Fruit fly (Drosophila melanogaster) whole organism, embryonic: ENCODE measurements around the gene Syx1A.

Experiments used
- CG10267 ChIP-seq: fragments of 200-800 bp; sonication (Bioruptor generic); optimal IDR thresholded peaks from 2 replicates; lab custom pipeline; 2018; ENCODE audit warnings: missing biosample characterization, mild to moderate bottlenecking, missing genetic modification characterization, moderate library complexity
- CG11085 ChIP-seq: fragments of 200-800 bp; sonication (Bioruptor generic); IDR thresholded peaks from 2 replicates; pipeline ENCODE4 v1.3.6; 2022; ENCODE audit warnings: missing biosample characterization, missing genetic modification characterization
- CG11093 ChIP-seq: fragments of 200-800 bp; sonication (Bioruptor generic); IDR thresholded peaks from 3 replicates; pipeline ENCODE4 v1.3.6; 2022; ENCODE audit warnings: missing biosample characterization, missing genetic modification characterization
- CG14014 ChIP-seq: fragments of 200-800 bp; sonication (Bioruptor generic); IDR thresholded peaks from 2 replicates; pipeline ENCODE4 v1.3.6; 2022; ENCODE audit warnings: missing biosample characterization, missing genetic modification characterization
- CG16815 ChIP-seq: fragments of 200-800 bp; sonication (Bioruptor generic); optimal IDR thresholded peaks from 3 replicates; lab custom pipeline; 2017; ENCODE audit warnings: missing biosample characterization, mild to moderate bottlenecking, missing genetic modification characterization
- CG17186 ChIP-seq: fragments of 200-800 bp; sonication (Bioruptor generic); optimal IDR thresholded peaks from 3 replicates; lab custom pipeline; 2017; ENCODE audit warnings: missing biosample characterization, missing genetic modification reagents, missing genetic modification characterization
- CG17361 ChIP-seq: fragments of 200-800 bp; sonication (Bioruptor generic); IDR thresholded peaks from 3 replicates; pipeline ENCODE4 v1.3.6; 2022; ENCODE audit warnings: missing biosample characterization, missing genetic modification characterization
- CG17385 ChIP-seq: fragments of 200-800 bp; sonication (Bioruptor generic); optimal IDR thresholded peaks from 3 replicates; lab custom pipeline; 2018; ENCODE audit warnings: missing biosample characterization, mild to moderate bottlenecking, missing genetic modification characterization
- CG17612 ChIP-seq: fragments of 200-800 bp; sonication (Bioruptor generic); IDR thresholded peaks from 2 replicates; pipeline ENCODE4 v1.3.6; 2022; ENCODE audit warnings: missing biosample characterization, missing genetic modification characterization
- CG2120 ChIP-seq: fragments of 200-800 bp; sonication (Bioruptor generic); optimal IDR thresholded peaks from 3 replicates; lab custom pipeline; 2016; ENCODE audit warnings: missing biosample characterization, missing genetic modification characterization
- CG30431 ChIP-seq: fragments of 200-800 bp; sonication (Bioruptor generic); optimal IDR thresholded peaks from 2 replicates; lab custom pipeline; 2017; ENCODE audit warnings: missing biosample characterization, missing genetic modification characterization
- CG32767 ChIP-seq: fragments of 200-800 bp; sonication (Bioruptor generic); IDR thresholded peaks from 2 replicates; pipeline ENCODE4 v1.3.6; 2022; ENCODE audit warnings: missing biosample characterization, missing genetic modification characterization
- CG4707 ChIP-seq: fragments of 200-800 bp; sonication (Bioruptor generic); optimal IDR thresholded peaks from 2 replicates; lab custom pipeline; 2018; ENCODE audit warnings: missing biosample characterization, mild to moderate bottlenecking, missing genetic modification characterization, moderate library complexity
- CG4854 ChIP-seq: fragments of 200-800 bp; sonication (Bioruptor generic); optimal IDR thresholded peaks from 2 replicates; lab custom pipeline; 2016; ENCODE audit warnings: missing biosample characterization, missing genetic modification characterization, inconsistent platforms
- CG5245 ChIP-seq: fragments of 200-800 bp; sonication (Bioruptor generic); optimal IDR thresholded peaks from 3 replicates; lab custom pipeline; 2016; ENCODE audit warnings: missing biosample characterization, missing genetic modification characterization
- CG6175 ChIP-seq: fragments of 200-800 bp; sonication (Bioruptor generic); IDR thresholded peaks from 3 replicates; pipeline ENCODE4 v1.3.6; 2022; ENCODE audit warnings: missing biosample characterization, missing genetic modification characterization
- CG7745 ChIP-seq: fragments of 200-800 bp; sonication (Bioruptor generic); optimal IDR thresholded peaks from 2 replicates; lab custom pipeline; 2018; ENCODE audit warnings: missing biosample characterization, mild to moderate bottlenecking, missing genetic modification characterization, moderate library complexity
- CG7987 ChIP-seq: fragments of 200-800 bp; sonication (Bioruptor generic); optimal IDR thresholded peaks from 2 replicates; lab custom pipeline; 2018; ENCODE audit warnings: missing biosample characterization, mild to moderate bottlenecking, missing genetic modification characterization, moderate library complexity
- CG8290 ChIP-seq, 3 experiments: fragments of 200-800 bp; sonication (Bioruptor generic); optimal IDR thresholded peaks; 2 replicates each; lab custom pipeline; 2016 to 2019; ENCODE audit warnings: missing biosample characterization in 3 of 3, missing genetic modification characterization in 3 of 3, mild to moderate bottlenecking in 2 of 3, moderate library complexity in 1 of 3
- CG8765 ChIP-seq: fragments of 200-800 bp; sonication (Bioruptor generic); IDR thresholded peaks from 2 replicates; pipeline ENCODE4 v1.3.6; 2022; ENCODE audit warnings: missing biosample characterization, missing genetic modification characterization
- CG9215 ChIP-seq: fragments of 200-800 bp; sonication (Bioruptor generic); IDR thresholded peaks from 2 replicates; pipeline ENCODE4 v1.3.6; 2022; ENCODE audit warnings: missing biosample characterization, missing genetic modification characterization
- CG9797 ChIP-seq: fragments of 200-800 bp; sonication (Bioruptor generic); optimal IDR thresholded peaks from 3 replicates; lab custom pipeline; 2018; ENCODE audit warnings: missing biosample characterization, mild to moderate bottlenecking, missing genetic modification characterization
- Dek ChIP-seq: fragments of 200-800 bp; sonication (Bioruptor generic); optimal IDR thresholded peaks from 3 replicates; lab custom pipeline; 2019; ENCODE audit warnings: missing biosample characterization, mild to moderate bottlenecking, missing genetic modification characterization, moderate library complexity
- Dip3 ChIP-seq: fragments of 200-800 bp; sonication (Bioruptor generic); optimal IDR thresholded peaks from 3 replicates; lab custom pipeline; 2016; ENCODE audit warnings: missing biosample characterization, missing genetic modification characterization
- ERR ChIP-seq: fragments of 200-800 bp; sonication (Bioruptor generic); optimal IDR thresholded peaks from 2 replicates; lab custom pipeline; 2016; ENCODE audit warnings: missing biosample characterization, missing genetic modification characterization
- Fer3 ChIP-seq: fragments of 200-800 bp; sonication (Bioruptor generic); optimal IDR thresholded peaks from 2 replicates; lab custom pipeline; 2018; ENCODE audit warnings: missing biosample characterization, mild to moderate bottlenecking, missing genetic modification characterization, moderate library complexity
- Ptx1 ChIP-seq: fragments of 200-800 bp; sonication (Bioruptor generic); IDR thresholded peaks from 2 replicates; pipeline ENCODE4 v1.3.6; 2022; ENCODE audit warnings: missing biosample characterization, missing genetic modification characterization
- Sry-β ChIP-seq: fragments of 200-800 bp; sonication (Bioruptor generic); optimal IDR thresholded peaks from 2 replicates; lab custom pipeline; 2018; ENCODE audit warnings: missing biosample characterization, mild to moderate bottlenecking, missing genetic modification characterization, moderate library complexity
- Tbp ChIP-seq: fragments of >200 bp; optimal IDR thresholded peaks from 2 replicates; lab custom pipeline; 2018; ENCODE audit warnings: missing biosample characterization, missing genetic modification characterization
- YL-1 ChIP-seq: fragments of 200-800 bp; sonication (Bioruptor generic); optimal IDR thresholded peaks from 3 replicates; lab custom pipeline; 2017; ENCODE audit warnings: missing biosample characterization, mild to moderate bottlenecking, missing genetic modification characterization
- bbx ChIP-seq: fragments of 200-800 bp; sonication (Bioruptor generic); IDR thresholded peaks from 2 replicates; pipeline ENCODE4 v1.3.6; 2022; ENCODE audit warnings: missing biosample characterization, missing genetic modification characterization; ENCODE audit not compliant: partially characterized antibody
- bcd ChIP-seq: fragments of 200-800 bp; sonication (Bioruptor generic); optimal IDR thresholded peaks from 2 replicates; lab custom pipeline; 2017; ENCODE audit warnings: missing biosample characterization, mild to moderate bottlenecking, missing genetic modification characterization
- cato ChIP-seq: fragments of 200-800 bp; sonication (Bioruptor generic); optimal IDR thresholded peaks from 2 replicates; lab custom pipeline; 2016; ENCODE audit warnings: missing biosample characterization, missing genetic modification characterization, borderline replicate concordance
- chif ChIP-seq, 2 experiments: fragments of 200-800 bp; sonication (Bioruptor generic); optimal IDR thresholded peaks; 3 replicates each; lab custom pipeline; 2016; ENCODE audit warnings: missing biosample characterization in 2 of 2, missing genetic modification characterization in 2 of 2
- dm ChIP-seq: fragments of 200-800 bp; sonication (Bioruptor generic); optimal IDR thresholded peaks from 3 replicates; lab custom pipeline; 2016; ENCODE audit warnings: missing biosample characterization, missing genetic modification characterization
- ems ChIP-seq: fragments of 200-800 bp; sonication (Bioruptor generic); optimal IDR thresholded peaks from 3 replicates; lab custom pipeline; 2016; ENCODE audit warnings: missing biosample characterization, missing genetic modification characterization
- en ChIP-seq: fragments of 200-800 bp; sonication (Bioruptor generic); optimal IDR thresholded peaks from 2 replicates; lab custom pipeline; 2016; ENCODE audit warnings: missing biosample characterization, missing genetic modification characterization
- eve ChIP-seq, 2 experiments: fragments of >200 bp; optimal IDR thresholded peaks; 2 replicates each; lab custom pipeline; 2017; ENCODE audit warnings: missing biosample characterization in 2 of 2, missing genetic modification characterization in 2 of 2
- ewg ChIP-seq: fragments of 200-800 bp; sonication (Bioruptor generic); optimal IDR thresholded peaks from 3 replicates; lab custom pipeline; 2017; ENCODE audit warnings: mild to moderate bottlenecking, missing biosample characterization, missing genetic modification reagents, missing genetic modification characterization
- eyg ChIP-seq: fragments of 200-800 bp; sonication (Bioruptor generic); optimal IDR thresholded peaks from 3 replicates; lab custom pipeline; 2016; ENCODE audit warnings: missing biosample characterization, missing genetic modification characterization
- ham ChIP-seq: fragments of 200-800 bp; sonication (Bioruptor generic); IDR thresholded peaks from 2 replicates; pipeline ENCODE4 v1.3.6; 2022; ENCODE audit warnings: missing biosample characterization, missing genetic modification characterization
- kay ChIP-seq: fragments of 200-800 bp; sonication (Bioruptor generic); optimal IDR thresholded peaks from 2 replicates; lab custom pipeline; 2016; ENCODE audit warnings: missing biosample characterization, missing genetic modification characterization
- lmd ChIP-seq: fragments of 200-800 bp; sonication (Bioruptor generic); IDR thresholded peaks from 2 replicates; pipeline ENCODE4 v1.3.6; 2022; ENCODE audit warnings: missing biosample characterization, missing genetic modification characterization
- nom ChIP-seq: fragments of 200-800 bp; sonication (Bioruptor generic); optimal IDR thresholded peaks from 2 replicates; lab custom pipeline; 2017; ENCODE audit warnings: missing biosample characterization, missing genetic modification characterization, mild to moderate bottlenecking, moderate library complexity, missing genetic modification reagents
- schlank ChIP-seq: fragments of 200-800 bp; sonication (Bioruptor generic); optimal IDR thresholded peaks from 2 replicates; lab custom pipeline; 2018; ENCODE audit warnings: missing biosample characterization, mild to moderate bottlenecking, missing genetic modification characterization
- tin ChIP-seq: fragments of 200-800 bp; sonication (Bioruptor generic); optimal IDR thresholded peaks from 3 replicates; lab custom pipeline; 2016; ENCODE audit warnings: missing biosample characterization, missing genetic modification characterization
- tna ChIP-seq: fragments of 200-800 bp; sonication (Bioruptor generic); IDR thresholded peaks from 2 replicates; pipeline ENCODE4 v1.3.6; 2022; ENCODE audit warnings: missing biosample characterization, missing genetic modification characterization; ENCODE audit not compliant: partially characterized antibody
- tx ChIP-seq: fragments of 200-800 bp; sonication (Bioruptor generic); optimal IDR thresholded peaks from 2 replicates; lab custom pipeline; 2016; ENCODE audit warnings: missing biosample characterization, missing genetic modification characterization
- wdn ChIP-seq: fragments of 200-800 bp; sonication (Bioruptor generic); IDR thresholded peaks from 2 replicates; pipeline ENCODE4 v1.3.6; 2022; ENCODE audit warnings: missing biosample characterization, missing genetic modification characterization

Gene Syx1A

DNA sequence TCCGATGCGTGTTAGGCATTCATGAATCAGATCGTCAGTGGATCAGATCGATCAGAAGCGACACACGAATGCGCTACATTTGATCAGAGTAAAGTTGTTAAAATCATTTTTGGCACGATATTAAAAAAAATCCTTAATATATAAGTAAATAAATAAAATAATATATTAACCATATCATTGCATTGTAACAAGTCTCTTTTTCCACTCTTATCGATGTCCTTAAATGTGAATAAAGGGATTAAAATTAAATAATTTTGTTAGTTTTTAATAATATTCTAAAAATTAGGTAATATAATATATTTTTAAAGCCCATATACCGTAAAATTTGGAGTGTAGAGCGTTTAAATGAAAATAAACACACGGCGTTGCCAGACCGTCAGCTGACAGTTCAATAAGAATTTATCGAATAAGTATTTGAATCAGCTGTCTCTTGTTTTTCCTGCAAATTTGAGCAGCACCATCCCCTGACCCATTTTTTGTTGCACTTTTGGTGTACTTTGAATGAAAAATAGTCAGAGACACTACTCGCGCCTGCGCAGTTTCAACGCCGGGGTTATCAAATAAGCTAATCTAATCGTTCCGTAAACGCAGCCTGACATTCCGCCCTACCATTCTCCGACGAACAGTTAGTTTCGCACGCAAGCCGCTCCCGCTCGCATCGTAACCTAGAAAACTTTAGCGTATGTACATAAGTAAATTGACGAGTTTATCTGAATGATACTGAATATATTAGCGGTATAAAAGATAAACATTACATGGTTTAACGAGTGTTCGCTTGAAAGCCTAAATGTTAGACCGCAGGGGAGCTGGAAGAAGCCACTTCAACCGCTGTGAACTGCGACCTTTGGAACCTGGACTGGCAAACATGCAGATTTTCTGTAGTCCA is 46.6 kb upstream of the Syx1A start, which contains the start of the genes p38a and CG6178 (continued):
- TF ChIP-seq Dip3 (peak; percentile 76), YL-1 (peak; percentile 78), CG17361 (GFP tag; lab: Robert Waterston, UW) (peak; percentile 100), eve (GFP tag; optimal IDR thresholded peaks at IDR 0.05; lab: Kevin White, UChicago) (no peak), CG14014 (GFP tag; lab: Robert Waterston, UW) (peak; percentile 97), eyg (peak; percentile 21), CG11093 (GFP tag; lab: Robert Waterston, UW) (peak; percentile 94), CG11085 (GFP tag; lab: Robert Waterston, UW) (peak; percentile 97), wdn (peak; percentile 95), Sry-β (GFP tag; lab: Kevin White, UChicago) (peak; percentile 54), tin (GFP tag; lab: Kevin White, UChicago) (peak; percentile 92), Tbp (GFP tag; lab: Kevin White, UChicago) (no peak), ewg (GFP tag; lab: Kevin White, UChicago) (peak; percentile 92), CG7987 (GFP tag; lab: Kevin White, UChicago) (peak; percentile 89), chif (GFP tag; optimal IDR thresholded peaks at IDR 0.05; lab: Kevin White, UChicago) (peak in 1 of 2 experiments; percentile 27), CG17186 (no peak), tx (peak; percentile 65), CG4854 (GFP tag; lab: Kevin White, UChicago) (peak; percentile 69), nom (GFP tag; lab: Kevin White, UChicago) (peak; percentile 94), CG16815 (GFP tag; lab: Kevin White, UChicago) (peak; percentile 94), CG6175 (GFP tag; lab: Robert Waterston, UW) (peak; percentile 91), CG10267 (tag; lab: Kevin White, UChicago) (peak; percentile 94), kay (peak; percentile 92), ham (GFP tag; lab: Robert Waterston, UW) (peak; percentile 90), CG7745 (peak; percentile 35), CG9215 (GFP tag; lab: Robert Waterston, UW) (peak; percentile 96), Fer3 (tag; lab: Kevin White, UChicago) (peak; percentile 98), cato (GFP tag; lab: Kevin White, UChicago) (peak; percentile 84), CG30431 (GFP tag; lab: Kevin White, UChicago) (peak; percentile 95), schlank (tag; lab: Kevin White, UChicago) (peak; percentile 85), CG8765 (GFP tag; lab: Robert Waterston, UW) (peak; percentile 78), tna (GFP tag; lab: Robert Waterston, UW) (no peak), bbx (no peak; the same call in 1 of the 2 replicates), lmd (peak; percentile 98), CG4707 (GFP tag; lab: Kevin White, UChicago) (peak; percentile 75), Ptx1 (GFP tag; lab: Robert Waterston, UW) (peak; percentile 99), CG2120 (GFP tag; lab: Kevin White, UChicago) (peak; percentile 90), ERR (GFP tag; lab: Kevin White, UChicago) (no peak), Dek (tag; lab: Kevin White, UChicago) (peak; percentile 98), CG9797 (GFP tag; lab: Kevin White, UChicago) (peak; percentile 7), CG17612 (GFP tag; lab: Robert Waterston, UW) (peak; percentile 91), dm (GFP tag; lab: Kevin White, UChicago) (no peak), en (no peak), CG17385 (GFP tag; lab: Kevin White, UChicago) (peak; percentile 94), CG5245 (GFP tag; lab: Kevin White, UChicago) (peak; percentile 82), CG32767 (GFP tag; lab: Robert Waterston, UW) (peak; percentile 98), CG8290 (GFP tag; optimal IDR thresholded peaks at IDR 0.05; lab: Kevin White, UChicago) (peak; percentile 50), CG8290 (tag; optimal IDR thresholded peaks at IDR 0.05; lab: Kevin White, UChicago) (no peak), ems (GFP tag; lab: Kevin White, UChicago) (peak; percentile 36), bcd (GFP tag; lab: Kevin White, UChicago) (peak; percentile 98)
